Fruit fly (Drosophila melanogaster) whole organism, embryonic: Measurements from ENCODE around the gene Taf6.

Source experiments
- Ada2b ChIP-seq: fragments of 200-800 bp; sonication (Bioruptor generic); IDR thresholded peaks from 2 replicates; pipeline ENCODE4 v1.3.6; 2022; ENCODE audit warnings: missing biosample characterization, missing genetic modification characterization
- Atf6 ChIP-seq: fragments of 200-800 bp; sonication (Bioruptor generic); IDR thresholded peaks from 2 replicates; pipeline ENCODE4 v1.3.6; 2022; ENCODE audit warnings: missing biosample characterization, missing genetic modification characterization
- CG10543 ChIP-seq: fragments of 200-800 bp; sonication (Bioruptor generic); optimal IDR thresholded peaks from 3 replicates; lab custom pipeline; 2017; ENCODE audit warnings: missing biosample characterization, mild to moderate bottlenecking, missing genetic modification characterization, moderate library complexity
- CG11560 ChIP-seq: fragments of 200-800 bp; sonication (Bioruptor generic); IDR thresholded peaks from 3 replicates; pipeline ENCODE4 v1.3.6; 2022; ENCODE audit warnings: missing biosample characterization, missing genetic modification characterization
- CG12769 ChIP-seq: fragments of 200-800 bp; sonication (Bioruptor generic); optimal IDR thresholded peaks from 2 replicates; lab custom pipeline; 2019; ENCODE audit warnings: missing biosample characterization, mild to moderate bottlenecking, missing genetic modification characterization, moderate library complexity
- CG13424 ChIP-seq: fragments of 200-800 bp; sonication (Bioruptor generic); optimal IDR thresholded peaks from 2 replicates; lab custom pipeline; 2019; ENCODE audit warnings: missing biosample characterization, mild to moderate bottlenecking, missing genetic modification characterization, moderate library complexity
- CG18599 ChIP-seq: fragments of 200-800 bp; sonication (Bioruptor generic); optimal IDR thresholded peaks from 3 replicates; lab custom pipeline; 2017; ENCODE audit warnings: missing biosample characterization, missing genetic modification characterization, mild to moderate bottlenecking, moderate library complexity, missing genetic modification reagents
- CG2678 ChIP-seq: fragments of 200-800 bp; sonication (Bioruptor generic); optimal IDR thresholded peaks from 3 replicates; lab custom pipeline; 2019; ENCODE audit warnings: missing biosample characterization, mild to moderate bottlenecking, missing genetic modification characterization, moderate library complexity
- CG32532 ChIP-seq: fragments of 200-800 bp; sonication (Bioruptor generic); IDR thresholded peaks from 2 replicates; pipeline ENCODE4 v1.3.6; 2022; ENCODE audit warnings: missing biosample characterization, missing genetic modification characterization
- CG34376 ChIP-seq: fragments of 200-800 bp; sonication (Bioruptor generic); optimal IDR thresholded peaks from 2 replicates; lab custom pipeline; 2018; ENCODE audit warnings: missing biosample characterization, mild to moderate bottlenecking, missing genetic modification characterization
- CG3838 ChIP-seq: fragments of 200-800 bp; sonication (Bioruptor generic); optimal IDR thresholded peaks from 3 replicates; lab custom pipeline; 2016; ENCODE audit warnings: missing biosample characterization, missing genetic modification characterization
- CG3995 ChIP-seq: fragments of 200-800 bp; sonication (Bioruptor generic); optimal IDR thresholded peaks from 3 replicates; lab custom pipeline; 2016; ENCODE audit warnings: missing biosample characterization, missing genetic modification characterization
- CG42726 ChIP-seq: fragments of 200-800 bp; sonication (Bioruptor generic); IDR thresholded peaks from 2 replicates; pipeline ENCODE4 v1.3.6; 2022; ENCODE audit warnings: missing biosample characterization, missing genetic modification characterization; ENCODE audit not compliant: partially characterized antibody
- CG4424 ChIP-seq: fragments of 200-800 bp; sonication (Bioruptor generic); optimal IDR thresholded peaks from 3 replicates; lab custom pipeline; 2016; ENCODE audit warnings: missing biosample characterization, missing genetic modification characterization
- CG5180 ChIP-seq: fragments of 200-800 bp; sonication (Bioruptor generic); optimal IDR thresholded peaks from 3 replicates; lab custom pipeline; 2017; ENCODE audit warnings: missing biosample characterization, missing genetic modification characterization, mild to moderate bottlenecking, moderate library complexity, missing genetic modification reagents
- CG6683 ChIP-seq: fragments of 200-800 bp; sonication (Bioruptor generic); optimal IDR thresholded peaks from 2 replicates; lab custom pipeline; 2017; ENCODE audit warnings: missing biosample characterization, mild to moderate bottlenecking, missing genetic modification characterization, missing genetic modification reagents
- CG8765 ChIP-seq: fragments of 200-800 bp; sonication (Bioruptor generic); IDR thresholded peaks from 2 replicates; pipeline ENCODE4 v1.3.6; 2022; ENCODE audit warnings: missing biosample characterization, missing genetic modification characterization
- CTCF ChIP-seq: fragments of 200-800 bp; sonication (Bioruptor generic); optimal IDR thresholded peaks from 2 replicates; lab custom pipeline; 2017; ENCODE audit warnings: missing biosample characterization, mild to moderate bottlenecking, missing genetic modification characterization, moderate library complexity
- Dbx ChIP-seq: fragments of 200-800 bp; sonication (Bioruptor generic); IDR thresholded peaks from 3 replicates; pipeline ENCODE4 v1.3.6; 2022; ENCODE audit warnings: missing biosample characterization, missing genetic modification characterization
- ERR ChIP-seq: fragments of 200-800 bp; sonication (Bioruptor generic); optimal IDR thresholded peaks from 2 replicates; lab custom pipeline; 2016; ENCODE audit warnings: missing biosample characterization, missing genetic modification characterization
- Ets65A ChIP-seq: fragments of 200-800 bp; sonication (Bioruptor generic); peaks from one replicate; lab custom pipeline; 2016; ENCODE audit warnings: missing biosample characterization, missing genetic modification characterization
- HHEX ChIP-seq: fragments of 200-800 bp; sonication (Bioruptor generic); optimal IDR thresholded peaks from 3 replicates; lab custom pipeline; 2017; ENCODE audit warnings: missing biosample characterization, mild to moderate bottlenecking, missing genetic modification characterization, missing genetic modification reagents
- Hand ChIP-seq: fragments of 200-800 bp; sonication (Bioruptor generic); optimal IDR thresholded peaks from 2 replicates; lab custom pipeline; 2017; ENCODE audit warnings: mild to moderate bottlenecking, missing biosample characterization, missing genetic modification reagents, missing genetic modification characterization
- Hmr ChIP-seq: fragments of 200-800 bp; sonication (Bioruptor generic); optimal IDR thresholded peaks from 3 replicates; lab custom pipeline; 2017; ENCODE audit warnings: mild to moderate bottlenecking, missing biosample characterization, missing genetic modification reagents, missing genetic modification characterization
- Hr78 ChIP-seq, 2 experiments: fragments of 200-800 bp in 1 of 2; fragments of >200 bp in 1 of 2; sonication (Bioruptor generic) in 1 of 2; optimal IDR thresholded peaks; 2 replicates each; lab custom pipeline; 2017 to 2019; ENCODE audit warnings: missing biosample characterization in 2 of 2, missing genetic modification characterization in 2 of 2, mild to moderate bottlenecking in 1 of 2, moderate library complexity in 1 of 2
- Jarid2 ChIP-seq: fragments of 200-800 bp; sonication (Bioruptor generic); optimal IDR thresholded peaks from 3 replicates; lab custom pipeline; 2017; ENCODE audit warnings: mild to moderate bottlenecking, missing biosample characterization, missing genetic modification reagents, missing genetic modification characterization
- Kr ChIP-seq: fragments of 200-800 bp; sonication (Bioruptor generic); optimal IDR thresholded peaks from 2 replicates; lab custom pipeline; 2017; ENCODE audit warnings: missing biosample characterization, mild to moderate bottlenecking, missing genetic modification characterization
- Med ChIP-seq: fragments of 200-800 bp; sonication (Bioruptor generic); peaks from one replicate; lab custom pipeline; 2016; ENCODE audit warnings: missing biosample characterization, missing genetic modification characterization, mild to moderate bottlenecking, inconsistent platforms, moderate library complexity
- NFAT ChIP-seq: fragments of 200-800 bp; sonication (Bioruptor generic); IDR thresholded peaks from 2 replicates; pipeline ENCODE4 v1.3.6; 2022; ENCODE audit warnings: missing biosample characterization, missing genetic modification characterization
- Rx ChIP-seq: fragments of 200-800 bp; sonication (Bioruptor generic); IDR thresholded peaks from 2 replicates; pipeline ENCODE4 v1.3.6; 2022; ENCODE audit warnings: missing biosample characterization, missing genetic modification characterization
- Sin3A ChIP-seq: fragments of >200 bp; optimal IDR thresholded peaks from 2 replicates; lab custom pipeline; 2018
- al ChIP-seq: fragments of 200-800 bp; sonication (Bioruptor generic); IDR thresholded peaks from 2 replicates; pipeline ENCODE4 v1.3.6; 2022; ENCODE audit warnings: missing biosample characterization, missing genetic modification characterization
- bigmax ChIP-seq: fragments of 200-800 bp; sonication (Bioruptor generic); optimal IDR thresholded peaks from 2 replicates; lab custom pipeline; 2018; ENCODE audit warnings: missing biosample characterization, mild to moderate bottlenecking, missing genetic modification characterization
- chinmo ChIP-seq: fragments of 200-800 bp; sonication (Bioruptor generic); IDR thresholded peaks from 4 replicates; pipeline ENCODE4 v1.3.6; 2022; ENCODE audit warnings: missing biosample characterization, missing genetic modification characterization; ENCODE audit not compliant: partially characterized antibody
- en ChIP-seq: fragments of 200-800 bp; sonication (Bioruptor generic); optimal IDR thresholded peaks from 2 replicates; lab custom pipeline; 2016; ENCODE audit warnings: missing biosample characterization, missing genetic modification characterization
- ewg ChIP-seq: fragments of 200-800 bp; sonication (Bioruptor generic); optimal IDR thresholded peaks from 3 replicates; lab custom pipeline; 2017; ENCODE audit warnings: mild to moderate bottlenecking, missing biosample characterization, missing genetic modification reagents, missing genetic modification characterization
- exex ChIP-seq: fragments of 200-800 bp; sonication (Bioruptor generic); optimal IDR thresholded peaks from 4 replicates; lab custom pipeline; 2018; ENCODE audit warnings: missing biosample characterization, mild to moderate bottlenecking, missing genetic modification characterization, moderate library complexity
- ftz-f1 ChIP-seq: fragments of 200-800 bp; sonication (Bioruptor generic); optimal IDR thresholded peaks from 2 replicates; lab custom pipeline; 2016; ENCODE audit warnings: missing biosample characterization, missing genetic modification characterization
- fu2 ChIP-seq: fragments of 200-800 bp; sonication (Bioruptor generic); optimal IDR thresholded peaks from 2 replicates; lab custom pipeline; 2016; ENCODE audit warnings: missing biosample characterization, missing genetic modification characterization
- grau ChIP-seq: fragments of 200-800 bp; optimal IDR thresholded peaks from 3 replicates; lab custom pipeline; 2019; ENCODE audit warnings: missing biosample characterization, mild to moderate bottlenecking, missing genetic modification characterization, moderate library complexity
- gsb ChIP-seq: fragments of 200-800 bp; sonication (Bioruptor generic); IDR thresholded peaks from 2 replicates; pipeline ENCODE4 v1.3.6; 2022; ENCODE audit warnings: missing biosample characterization, missing genetic modification characterization
- her ChIP-seq: fragments of 200-800 bp; sonication (Bioruptor generic); optimal IDR thresholded peaks from 2 replicates; lab custom pipeline; 2016; ENCODE audit warnings: missing biosample characterization, missing genetic modification characterization
- insv ChIP-seq, 2 experiments: fragments of 200-800 bp; sonication (Bioruptor generic); optimal IDR thresholded peaks; 3 replicates each; lab custom pipeline; 2016 to 2018; ENCODE audit warnings: missing biosample characterization in 2 of 2, missing genetic modification characterization in 2 of 2
- jigr1 ChIP-seq: fragments of 200-800 bp; sonication (Bioruptor generic); IDR thresholded peaks from 3 replicates; pipeline ENCODE4 v1.3.6; 2022; ENCODE audit warnings: missing biosample characterization, missing genetic modification characterization
- lmd ChIP-seq: fragments of 200-800 bp; sonication (Bioruptor generic); IDR thresholded peaks from 2 replicates; pipeline ENCODE4 v1.3.6; 2022; ENCODE audit warnings: missing biosample characterization, missing genetic modification characterization
- repo ChIP-seq: fragments of 200-800 bp; sonication (Bioruptor generic); optimal IDR thresholded peaks from 2 replicates; lab custom pipeline; 2016; ENCODE audit warnings: missing biosample characterization, missing genetic modification characterization
- sens ChIP-seq: fragments of 200-800 bp; sonication (Bioruptor generic); peaks from one replicate; lab custom pipeline; 2016; ENCODE audit warnings: missing biosample characterization, missing genetic modification characterization
- sug ChIP-seq: fragments of 200-800 bp; optimal IDR thresholded peaks from 2 replicates; lab custom pipeline; 2019; ENCODE audit warnings: missing biosample characterization, mild to moderate bottlenecking, missing genetic modification characterization, moderate library complexity
- tio ChIP-seq: fragments of 200-800 bp; sonication (Bioruptor generic); optimal IDR thresholded peaks from 2 replicates; lab custom pipeline; 2017; ENCODE audit warnings: missing biosample characterization, missing genetic modification characterization, inconsistent platforms

Gene Taf6

DNA sequence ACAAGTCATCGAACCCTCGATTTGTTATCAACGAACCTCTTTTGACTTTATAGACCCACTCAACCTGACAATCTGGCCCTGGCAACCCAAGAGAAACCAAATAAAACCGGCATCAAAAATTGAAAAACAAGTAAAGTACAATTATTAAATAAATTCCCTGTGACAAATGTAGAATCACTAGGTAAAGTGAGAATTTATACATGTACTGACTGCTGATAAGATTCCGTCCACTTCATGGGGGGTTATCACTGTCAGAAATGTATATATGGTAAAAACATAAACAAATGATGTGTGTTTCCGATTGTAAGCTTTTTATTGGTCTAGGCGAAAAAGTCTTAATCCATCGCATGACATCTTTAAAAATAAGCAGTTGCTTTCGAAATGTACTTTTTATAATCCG, 49.8 kb downstream of the Taf6 start:
- TF ChIP-seq CG2678 (no peak), sug (tag; lab: Kevin White, UChicago) (peak; percentile 98), Ets65A (no peak), exex (tag; lab: Kevin White, UChicago) (peak; percentile 73), her (no peak), CG34376 (peak; percentile 25), gsb (GFP tag; lab: Robert Waterston, UW) (no peak), CG3995 (GFP tag; lab: Kevin White, UChicago) (peak; percentile 19)

DNA sequence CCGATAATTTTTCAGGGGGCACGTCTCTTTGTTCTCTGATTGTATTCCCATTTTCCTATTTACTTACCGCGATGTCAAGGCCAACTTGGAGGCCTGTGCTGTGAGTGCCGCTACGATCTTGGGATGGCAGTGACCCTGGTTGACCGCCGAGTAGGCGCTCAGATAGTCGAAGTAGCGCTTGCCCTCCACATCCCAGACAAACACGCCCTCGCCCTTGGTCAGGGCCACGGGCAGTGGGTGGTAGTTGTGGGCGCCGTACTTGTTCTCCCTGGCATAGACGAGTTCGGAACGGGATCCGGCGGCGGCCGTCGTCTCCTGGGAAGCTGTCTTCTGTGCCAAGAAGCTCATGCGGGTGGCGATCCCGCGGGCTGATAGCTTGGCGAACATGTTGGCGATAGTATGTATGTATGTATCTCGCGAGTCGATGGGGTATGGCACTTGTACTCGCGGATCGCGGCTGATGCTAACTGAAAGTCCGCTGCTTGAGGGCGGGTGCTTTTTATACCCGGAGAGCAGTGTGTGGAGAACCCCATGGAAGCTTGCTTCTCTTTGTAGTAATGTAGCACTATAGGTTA, 50.6 kb downstream of the Taf6 start, which contains the start of gene Oat:
Gene Oat (minus strand): TSS at position 478 of the 575 bp plus-strand sequence.
- peak in 1 of 2 experiments; percentile 68 for TF ChIP-seq Hr78 (GFP tag; optimal IDR thresholded peaks at IDR 0.05; lab: Kevin White, UChicago)
- TF ChIP-seq Rx (GFP tag; lab: Robert Waterston, UW), result no peak
- TF ChIP-seq Jarid2 (GFP tag; lab: Kevin White, UChicago), result peak; percentile 46
- TF ChIP-seq lmd (GFP tag; lab: Robert Waterston, UW), result no peak
- no peak for TF ChIP-seq al (GFP tag; lab: Robert Waterston, UW)
- TF ChIP-seq CG10543 (GFP tag; lab: Kevin White, UChicago), result peak; percentile 37
- TF ChIP-seq CG8765 (GFP tag; lab: Robert Waterston, UW), result peak; percentile 53; the same call in 1 of the 2 replicates
- TF ChIP-seq repo (GFP tag; lab: Kevin White, UChicago), result no peak
- TF ChIP-seq CG12769 (tag; lab: Kevin White, UChicago), result peak; percentile 55
- no peak for TF ChIP-seq CG11560
- no peak for TF ChIP-seq Hand (GFP tag; lab: Kevin White, UChicago)
- TF ChIP-seq HHEX (GFP tag; lab: Kevin White, UChicago), result no peak
- TF ChIP-seq CG18599, result no peak
- TF ChIP-seq CG5180 (GFP tag; lab: Kevin White, UChicago), result peak; percentile 88
- no peak for TF ChIP-seq Hmr (GFP tag; lab: Kevin White, UChicago)
- peak; percentile 79 for TF ChIP-seq sug (tag; lab: Kevin White, UChicago)
- no peak for TF ChIP-seq tio (GFP tag; lab: Kevin White, UChicago)
- TF ChIP-seq Sin3A (lab: Kevin White, UChicago), result no peak
- no peak for TF ChIP-seq ewg (GFP tag; lab: Kevin White, UChicago)
- no peak for TF ChIP-seq Kr
- TF ChIP-seq insv (GFP tag; optimal IDR thresholded peaks at IDR 0.05; lab: Kevin White, UChicago), result no peak
- TF ChIP-seq ERR (GFP tag; lab: Kevin White, UChicago), result peak; percentile 43
- TF ChIP-seq CG42726, result no peak
- no peak for TF ChIP-seq CG13424 (tag; lab: Kevin White, UChicago)
- no peak for TF ChIP-seq CG4424 (GFP tag; lab: Kevin White, UChicago)
- TF ChIP-seq NFAT (GFP tag; lab: Robert Waterston, UW), result peak; percentile 47; the same call in 1 of the 2 replicates
- no peak for TF ChIP-seq CG3838 (GFP tag; lab: Kevin White, UChicago)
- TF ChIP-seq CG32532 (GFP tag; lab: Robert Waterston, UW), result 0 out of 2 replicates have a peak, but pooled peaks have one; percentile 12
- peak; percentile 31; the same call in 1 of the 2 replicates for TF ChIP-seq Atf6 (GFP tag; lab: Robert Waterston, UW)
- no peak for TF ChIP-seq grau
- peak; percentile 77 for TF ChIP-seq Med (GFP tag; lab: Kevin White, UChicago)
- no peak for TF ChIP-seq jigr1
- TF ChIP-seq CTCF (GFP tag; lab: Kevin White, UChicago), result no peak
- TF ChIP-seq bigmax (GFP tag; lab: Kevin White, UChicago), result no peak
- TF ChIP-seq Ada2b (GFP tag; lab: Robert Waterston, UW), result no peak
- TF ChIP-seq chinmo (GFP tag; lab: Robert Waterston, UW), result 0 out of 4 replicates have a peak, but pooled peaks have one; percentile 29
- TF ChIP-seq fu2 (GFP tag; lab: Kevin White, UChicago), result no peak
- TF ChIP-seq en (GFP tag; lab: Kevin White, UChicago), result no peak
- TF ChIP-seq ftz-f1 (GFP tag; lab: Kevin White, UChicago), result peak; percentile 87
- TF ChIP-seq sens (GFP tag; lab: Kevin White, UChicago), result peak; percentile 39
- peak; percentile 37; the same call in 1 of the 3 replicates for TF ChIP-seq Dbx (GFP tag; lab: Robert Waterston, UW)
- TF ChIP-seq CG6683 (GFP tag; lab: Kevin White, UChicago), result no peak
- TF ChIP-seq CG34376, result peak; percentile 50
